Fruit fly (Drosophila melanogaster) whole organism, embryonic: ENCODE measurements around the gene CG6005.

Source experiments
- CG10147 ChIP-seq: fragments of 200-800 bp; sonication (Bioruptor generic); optimal IDR thresholded peaks from 2 replicates; lab custom pipeline; 2019; ENCODE audit warnings: missing biosample characterization, mild to moderate bottlenecking, missing genetic modification characterization, moderate library complexity
- CG18476 ChIP-seq: fragments of 200-800 bp; sonication (Bioruptor generic); optimal IDR thresholded peaks from 2 replicates; lab custom pipeline; 2016; ENCODE audit warnings: missing biosample characterization, mild to moderate bottlenecking, missing genetic modification characterization
- HLH54F ChIP-seq: fragments of 200-800 bp; sonication (Bioruptor generic); optimal IDR thresholded peaks from 3 replicates; lab custom pipeline; 2016; ENCODE audit warnings: missing biosample characterization, missing genetic modification characterization
- caup ChIP-seq: fragments of 200-800 bp; sonication (Bioruptor generic); optimal IDR thresholded peaks from 3 replicates; lab custom pipeline; 2017; ENCODE audit warnings: missing biosample characterization, mild to moderate bottlenecking, missing genetic modification characterization, moderate library complexity; ENCODE audit not compliant: severe bottlenecking
- knrl ChIP-seq: fragments of 200-800 bp; sonication (Bioruptor generic); IDR thresholded peaks from 3 replicates; pipeline ENCODE4 v1.3.6; 2022; ENCODE audit warnings: missing biosample characterization, missing genetic modification characterization; ENCODE audit not compliant: partially characterized antibody
- seq ChIP-seq: fragments of 200-800 bp; sonication (Bioruptor generic); IDR thresholded peaks from 2 replicates; pipeline ENCODE4 v1.3.6; 2022; ENCODE audit warnings: missing biosample characterization, missing genetic modification characterization

dm6 chr3R:19040685-19041084 is 16.9 kb upstream of the CG6005 start:
- no peak for TF ChIP-seq HLH54F (GFP tag; lab: Kevin White, UChicago)
- TF ChIP-seq CG10147, result no peak
- no peak for TF ChIP-seq knrl (GFP tag; lab: Robert Waterston, UW)
- TF ChIP-seq seq, result no peak
- no peak for TF ChIP-seq caup (GFP tag; lab: Kevin White, UChicago)
- no peak for TF ChIP-seq CG18476
